Fruit fly (Drosophila melanogaster) whole organism, wandering third instar larva: ENCODE data around the gene ND-13A.
A peak's percentile ranks its signal among the peaks of the same experiment; 100 is the strongest.

Source experiments
- Abd-B ChIP-seq: fragments of >200 bp; optimal IDR thresholded peaks from 2 replicates; lab custom pipeline; 2017; ENCODE audit warnings: missing biosample characterization, missing genetic modification characterization
- CG32264 ChIP-seq: fragments of 200-800 bp; sonication (Bioruptor generic); optimal IDR thresholded peaks from 2 replicates; lab custom pipeline; 2016; ENCODE audit warnings: missing biosample characterization, missing genetic modification characterization
- CG9705 ChIP-seq: fragments of 200-800 bp; sonication (Bioruptor generic); optimal IDR thresholded peaks from 2 replicates; lab custom pipeline; 2018; ENCODE audit warnings: missing biosample characterization, mild to moderate bottlenecking, missing genetic modification characterization
- CrebA ChIP-seq: fragments of 200-800 bp; sonication (Bioruptor generic); optimal IDR thresholded peaks from 2 replicates; lab custom pipeline; 2016; ENCODE audit warnings: missing biosample characterization, mild to moderate bottlenecking, missing genetic modification characterization, borderline replicate concordance
- Dif ChIP-seq: fragments of 200-275, 200-300 bp; sonication (Bioruptor generic); optimal IDR thresholded peaks from 2 replicates; lab custom pipeline; 2018; ENCODE audit warnings: missing biosample characterization, missing genetic modification characterization; ENCODE audit not compliant: partially characterized antibody
- GATAd ChIP-seq: sonication (Bioruptor generic); optimal IDR thresholded peaks from 2 replicates; lab custom pipeline; 2016; ENCODE audit warnings: missing biosample characterization, missing genetic modification characterization
- HLH106 ChIP-seq: fragments of 200-800 bp; optimal IDR thresholded peaks from 3 replicates; lab custom pipeline; 2019; ENCODE audit warnings: missing biosample characterization, mild to moderate bottlenecking, missing genetic modification characterization, moderate library complexity
- Hnf4 ChIP-seq: fragments of 200-800 bp; sonication (Bioruptor generic); optimal IDR thresholded peaks from 2 replicates; lab custom pipeline; 2016; ENCODE audit warnings: missing biosample characterization, mild to moderate bottlenecking, missing genetic modification characterization
- Hr78 ChIP-seq: fragments of >200 bp; optimal IDR thresholded peaks from 2 replicates; lab custom pipeline; 2017; ENCODE audit warnings: missing biosample characterization, missing genetic modification characterization
- Jra ChIP-seq: sonication (Bioruptor generic); optimal IDR thresholded peaks from 2 replicates; lab custom pipeline; 2016; ENCODE audit warnings: missing biosample characterization, missing genetic modification characterization
- Mio ChIP-seq: sonication (Bioruptor generic); optimal IDR thresholded peaks from 2 replicates; lab custom pipeline; 2016; ENCODE audit warnings: missing biosample characterization, missing genetic modification characterization
- Myc ChIP-seq: fragments of >200 bp; optimal IDR thresholded peaks from 2 replicates; lab custom pipeline; 2017
- N ChIP-seq: fragments of >200 bp; optimal IDR thresholded peaks from 2 replicates; lab custom pipeline; 2018; ENCODE audit warnings: missing biosample characterization, missing external identifiers, missing genetic modification characterization
- OdsH ChIP-seq: fragments of 200-800 bp; sonication (Bioruptor generic); optimal IDR thresholded peaks from 2 replicates; lab custom pipeline; 2016; ENCODE audit warnings: missing biosample characterization, mild to moderate bottlenecking, missing genetic modification characterization
- Sp1 ChIP-seq: fragments of 200-800 bp; sonication (Bioruptor generic); optimal IDR thresholded peaks from 3 replicates; lab custom pipeline; 2019; ENCODE audit warnings: missing biosample characterization, mild to moderate bottlenecking, missing genetic modification characterization, moderate library complexity
- Vsx2 ChIP-seq: fragments of 200-300, 225-300 bp; sonication (Bioruptor generic); optimal IDR thresholded peaks from 2 replicates; lab custom pipeline; 2018; ENCODE audit warnings: missing biosample characterization, missing genetic modification characterization; ENCODE audit not compliant: partially characterized antibody
- brk ChIP-seq: fragments of 200-800 bp; sonication (Bioruptor generic); optimal IDR thresholded peaks from 2 replicates; lab custom pipeline; 2016; ENCODE audit warnings: missing biosample characterization, mild to moderate bottlenecking, missing genetic modification characterization
- dl ChIP-seq, 2 experiments: fragments of 175-275, 200-275 bp in 1 of 2; fragments of 200-275 bp in 1 of 2; sonication (Bioruptor generic); optimal IDR thresholded peaks; lab custom pipeline; 2018; ENCODE audit warnings: mild to moderate bottlenecking in 2 of 2, missing biosample characterization in 2 of 2, missing genetic modification characterization in 2 of 2, moderate library complexity in 2 of 2; ENCODE audit not compliant: partially characterized antibody in 2 of 2, insufficient read depth in 1 of 2
- dmrt93B ChIP-seq: fragments of 200-800 bp; sonication (Bioruptor generic); optimal IDR thresholded peaks from 2 replicates; lab custom pipeline; 2018; ENCODE audit warnings: missing biosample characterization, mild to moderate bottlenecking, missing genetic modification characterization
- dsf ChIP-seq: sonication (Bioruptor generic); optimal IDR thresholded peaks from 2 replicates; lab custom pipeline; 2016; ENCODE audit warnings: missing biosample characterization, missing genetic modification characterization, borderline replicate concordance
- ey ChIP-seq: fragments of 200-800 bp; sonication (Bioruptor generic); optimal IDR thresholded peaks from 2 replicates; lab custom pipeline; 2016; ENCODE audit warnings: missing biosample characterization, missing genetic modification characterization
- foxo ChIP-seq, 2 experiments: fragments of 200-800 bp; sonication (Bioruptor generic); optimal IDR thresholded peaks; 2 replicates in 1 of 2; 3 replicates in 1 of 2; lab custom pipeline; 2016 to 2017; ENCODE audit warnings: missing biosample characterization in 2 of 2, missing genetic modification characterization in 2 of 2
- fru ChIP-seq: fragments of 200-800 bp; sonication (Bioruptor generic); optimal IDR thresholded peaks from 3 replicates; lab custom pipeline; 2016; ENCODE audit warnings: missing biosample characterization, mild to moderate bottlenecking, missing genetic modification characterization
- h ChIP-seq: fragments of 200-800 bp; sonication (Bioruptor generic); optimal IDR thresholded peaks from 3 replicates; lab custom pipeline; 2016; ENCODE audit warnings: missing biosample characterization, mild to moderate bottlenecking, missing genetic modification characterization
- lola ChIP-seq: fragments of >200 bp; optimal IDR thresholded peaks from 2 replicates; lab custom pipeline; 2017; ENCODE audit warnings: missing biosample characterization, missing genetic modification characterization
- pan ChIP-seq: fragments of >200 bp; optimal IDR thresholded peaks from 2 replicates; lab custom pipeline; 2017
- rgr ChIP-seq: fragments of 200-800 bp; sonication (Bioruptor generic); optimal IDR thresholded peaks from 3 replicates; lab custom pipeline; 2016; ENCODE audit warnings: missing biosample characterization, mild to moderate bottlenecking, missing genetic modification characterization
- sage ChIP-seq: fragments of 200-800 bp; sonication (Bioruptor generic); optimal IDR thresholded peaks from 2 replicates; lab custom pipeline; 2016; ENCODE audit warnings: missing biosample characterization, mild to moderate bottlenecking, missing genetic modification characterization
- sv ChIP-seq: fragments of 200-800 bp; sonication (Bioruptor generic); optimal IDR thresholded peaks from 3 replicates; lab custom pipeline; 2016; ENCODE audit warnings: missing biosample characterization, missing genetic modification characterization
- tai ChIP-seq: sonication (Bioruptor generic); optimal IDR thresholded peaks from 2 replicates; lab custom pipeline; 2016; ENCODE audit warnings: missing biosample characterization, missing genetic modification characterization
- usp ChIP-seq: fragments of >200 bp; optimal IDR thresholded peaks from 2 replicates; lab custom pipeline; 2017; ENCODE audit warnings: missing biosample characterization, missing genetic modification characterization
- woc ChIP-seq: sonication (Bioruptor generic); optimal IDR thresholded peaks from 2 replicates; lab custom pipeline; 2016; ENCODE audit warnings: missing biosample characterization, mild to moderate bottlenecking, missing genetic modification characterization

ND-13A gene

dm6 chr2L:5119640-5120039 is 19.6 kb upstream of the ND-13A start:
- no peak for TF ChIP-seq Dif (GFP tag; lab: Kevin White, UChicago)
- no peak for TF ChIP-seq Mio
- TF ChIP-seq Abd-B (GFP tag; lab: Kevin White, UChicago) = no peak
- TF ChIP-seq Jra = no peak
- TF ChIP-seq Hnf4 (GFP tag; lab: Kevin White, UChicago) = no peak
- no peak for TF ChIP-seq pan (lab: Kevin White, UChicago)
- no peak for TF ChIP-seq CG9705 (GFP tag; lab: Kevin White, UChicago)
- TF ChIP-seq Hr78 (GFP tag; lab: Kevin White, UChicago) = no peak

dm6 chr2L:5117054-5117453 is 17.0 kb upstream of the ND-13A start:
- TF ChIP-seq CG9705 (GFP tag; lab: Kevin White, UChicago) (no peak), Hnf4 (GFP tag; lab: Kevin White, UChicago) (no peak), dsf (GFP tag; lab: Kevin White, UChicago) (no peak), sage (no peak), Sp1 (GFP tag; lab: Kevin White, UChicago) (peak; percentile 8), dl (GFP tag; optimal IDR thresholded peaks at IDR 0.05; lab: Kevin White, UChicago; ENCODE audit: insufficient read depth in 1 of 2, partially characterized antibody in 2 of 2) (no peak), Vsx2 (GFP tag; lab: Kevin White, UChicago) (no peak), foxo (GFP tag; optimal IDR thresholded peaks at IDR 0.05; lab: Kevin White, UChicago) (peak in 1 of 2 experiments; percentile 7), ey (GFP tag; lab: Kevin White, UChicago) (no peak), pan (lab: Kevin White, UChicago) (no peak), OdsH (no peak), woc (GFP tag; lab: Kevin White, UChicago) (no peak)

- TF ChIP-seq Hnf4 (GFP tag; lab: Kevin White, UChicago) (no peak), OdsH (no peak), rgr (GFP tag; lab: Kevin White, UChicago) (no peak), Sp1 (GFP tag; lab: Kevin White, UChicago) (no peak), ey (GFP tag; lab: Kevin White, UChicago) (no peak), lola (GFP tag; lab: Kevin White, UChicago) (no peak), pan (lab: Kevin White, UChicago) (no peak), h (GFP tag; lab: Kevin White, UChicago) (no peak), Mio (no peak), GATAd (GFP tag; lab: Kevin White, UChicago) (no peak), CG32264 (GFP tag; lab: Kevin White, UChicago) (no peak), dl (GFP tag; optimal IDR thresholded peaks at IDR 0.05; lab: Kevin White, UChicago; ENCODE audit: insufficient read depth in 1 of 2, partially characterized antibody in 2 of 2) (no peak), sage (no peak), Myc (lab: Kevin White, UChicago) (no peak), usp (GFP tag; lab: Kevin White, UChicago) (no peak), Dif (GFP tag; lab: Kevin White, UChicago) (no peak), CG9705 (GFP tag; lab: Kevin White, UChicago) (no peak), tai (GFP tag; lab: Kevin White, UChicago) (no peak)
Observed at dm6 chr2L:5116489-5116888, 16.4 kb upstream of the ND-13A start.

- TF ChIP-seq fru (GFP tag; lab: Kevin White, UChicago) (no peak), sv (GFP tag; lab: Kevin White, UChicago) (no peak), h (GFP tag; lab: Kevin White, UChicago) (no peak), lola (GFP tag; lab: Kevin White, UChicago) (no peak), Jra (no peak), Mio (no peak)
Observed at dm6 chr2L:5114879-5115278, 14.8 kb upstream of the ND-13A start.

dm6 chr2L:5113480-5114118 is 13.5 kb upstream of the ND-13A start:
- no peak for TF ChIP-seq Jra
- TF ChIP-seq pan (lab: Kevin White, UChicago) = no peak
- TF ChIP-seq dl (GFP tag; optimal IDR thresholded peaks at IDR 0.05; lab: Kevin White, UChicago; ENCODE audit: insufficient read depth in 1 of 2, partially characterized antibody in 2 of 2) = no peak
- no peak for TF ChIP-seq CrebA (GFP tag; lab: Kevin White, UChicago)
- no peak for TF ChIP-seq Dif (GFP tag; lab: Kevin White, UChicago)
- TF ChIP-seq brk = no peak
- TF ChIP-seq rgr (GFP tag; lab: Kevin White, UChicago) = no peak
- no peak for TF ChIP-seq Hnf4 (GFP tag; lab: Kevin White, UChicago)
- no peak for TF ChIP-seq CG9705 (GFP tag; lab: Kevin White, UChicago)
- TF ChIP-seq woc (GFP tag; lab: Kevin White, UChicago) = no peak
- no peak for TF ChIP-seq OdsH
- no peak for TF ChIP-seq Myc (lab: Kevin White, UChicago)
- TF ChIP-seq dmrt93B (GFP tag; lab: Kevin White, UChicago) = no peak
- TF ChIP-seq HLH106 = no peak
- no peak for TF ChIP-seq sage
- TF ChIP-seq N (GFP tag; lab: Kevin White, UChicago) = no peak
